Fruit fly (Drosophila melanogaster) whole organism, prepupa: Measurements from ENCODE around the gene CG1024.

Experiments used
- Blimp-1 ChIP-seq: fragments of 200-800 bp; sonication (Bioruptor generic); optimal IDR thresholded peaks from 3 replicates; lab custom pipeline; 2017; ENCODE audit warnings: missing biosample characterization, missing genetic modification characterization, mild to moderate bottlenecking, moderate library complexity, missing genetic modification reagents
- CG10631 ChIP-seq: fragments of 200-800 bp; sonication (Bioruptor generic); optimal IDR thresholded peaks from 2 replicates; lab custom pipeline; 2016; ENCODE audit warnings: missing biosample characterization, missing genetic modification characterization
- CG10669 ChIP-seq: fragments of 200-800 bp; sonication (Bioruptor generic); optimal IDR thresholded peaks from 3 replicates; lab custom pipeline; 2018; ENCODE audit warnings: missing biosample characterization, mild to moderate bottlenecking, missing genetic modification characterization, moderate library complexity
- CG11762 ChIP-seq: fragments of 200-800 bp; sonication (Bioruptor generic); optimal IDR thresholded peaks from 3 replicates; lab custom pipeline; 2016; ENCODE audit warnings: missing biosample characterization, missing genetic modification characterization; ENCODE audit not compliant: insufficient read depth
- CG11902 ChIP-seq: fragments of 200-800 bp; sonication (Bioruptor generic); optimal IDR thresholded peaks from 3 replicates; lab custom pipeline; 2016; ENCODE audit warnings: missing biosample characterization, missing genetic modification characterization
- CG16779 ChIP-seq: fragments of 200-800 bp; sonication (Bioruptor generic); optimal IDR thresholded peaks from 3 replicates; lab custom pipeline; 2017; ENCODE audit warnings: missing biosample characterization, mild to moderate bottlenecking, missing genetic modification characterization
- CG3032 ChIP-seq: fragments of 200-800 bp; optimal IDR thresholded peaks from 2 replicates; lab custom pipeline; 2019; ENCODE audit warnings: missing biosample characterization, mild to moderate bottlenecking, missing genetic modification characterization, moderate library complexity
- CG32006 ChIP-seq: fragments of 200-800 bp; sonication (Bioruptor generic); optimal IDR thresholded peaks from 3 replicates; lab custom pipeline; 2017; ENCODE audit warnings: missing biosample characterization, mild to moderate bottlenecking, missing genetic modification characterization
- CG3919 ChIP-seq: fragments of 200-800 bp; sonication (Bioruptor generic); optimal IDR thresholded peaks from 3 replicates; lab custom pipeline; 2016; ENCODE audit warnings: missing biosample characterization, missing genetic modification characterization
- CG4318 ChIP-seq: fragments of 200-800 bp; sonication (Bioruptor generic); optimal IDR thresholded peaks from 3 replicates; lab custom pipeline; 2017; ENCODE audit warnings: missing biosample characterization, mild to moderate bottlenecking, missing genetic modification characterization
- CG6163 ChIP-seq: fragments of 200-800 bp; sonication (Bioruptor generic); IDR thresholded peaks from 3 replicates; pipeline ENCODE4 v1.3.6; 2022; ENCODE audit warnings: missing biosample characterization, missing genetic modification characterization
- CG6276 ChIP-seq: fragments of 200-800 bp; sonication (Bioruptor generic); optimal IDR thresholded peaks from 2 replicates; lab custom pipeline; 2017; ENCODE audit warnings: missing biosample characterization, mild to moderate bottlenecking, missing genetic modification characterization
- CG6808 ChIP-seq: fragments of 200-800 bp; sonication (Bioruptor generic); optimal IDR thresholded peaks from 3 replicates; lab custom pipeline; 2017; ENCODE audit warnings: missing biosample characterization, missing genetic modification characterization, mild to moderate bottlenecking, moderate library complexity, missing genetic modification reagents
- CG6854 ChIP-seq: fragments of 200-800 bp; sonication (Bioruptor generic); optimal IDR thresholded peaks from 2 replicates; lab custom pipeline; 2017; ENCODE audit warnings: missing biosample characterization, mild to moderate bottlenecking, missing genetic modification characterization
- CG7368 ChIP-seq: fragments of 200-800 bp; sonication (Bioruptor generic); optimal IDR thresholded peaks from 3 replicates; lab custom pipeline; 2016; ENCODE audit warnings: missing biosample characterization, missing genetic modification characterization
- CG8119 ChIP-seq: fragments of 200-800 bp; sonication (Bioruptor generic); IDR thresholded peaks from 3 replicates; pipeline ENCODE4 v1.3.6; 2022; ENCODE audit warnings: missing biosample characterization, missing genetic modification characterization
- CG8319 ChIP-seq: fragments of 200-800 bp; sonication (Bioruptor generic); optimal IDR thresholded peaks from 3 replicates; lab custom pipeline; 2016; ENCODE audit warnings: missing biosample characterization, missing genetic modification characterization
- CG8632 ChIP-seq: fragments of 200-800 bp; sonication (Bioruptor generic); optimal IDR thresholded peaks from 3 replicates; lab custom pipeline; 2016; ENCODE audit warnings: missing biosample characterization, missing genetic modification characterization
- CG9139 ChIP-seq: fragments of 200-800 bp; sonication (Bioruptor generic); optimal IDR thresholded peaks from 3 replicates; lab custom pipeline; 2017; ENCODE audit warnings: missing biosample characterization, mild to moderate bottlenecking, missing genetic modification characterization
- Eip75B ChIP-seq: fragments of 200-800 bp; sonication (Bioruptor generic); optimal IDR thresholded peaks from 3 replicates; lab custom pipeline; 2016; ENCODE audit warnings: missing biosample characterization, missing genetic modification characterization
- Eip78C ChIP-seq: fragments of 200-800 bp; sonication (Bioruptor generic); peaks from one replicate; lab custom pipeline; 2016; ENCODE audit warnings: missing biosample characterization, missing genetic modification characterization
- Ets21C ChIP-seq: fragments of 200-800 bp; sonication (Bioruptor generic); optimal IDR thresholded peaks from 3 replicates; lab custom pipeline; 2016; ENCODE audit warnings: missing biosample characterization, missing genetic modification characterization
- Ets96B ChIP-seq: fragments of 200-800 bp; optimal IDR thresholded peaks from 2 replicates; lab custom pipeline; 2019; ENCODE audit warnings: missing biosample characterization, mild to moderate bottlenecking, missing genetic modification characterization, moderate library complexity
- Gug ChIP-seq: fragments of 200-800 bp; sonication (Bioruptor generic); IDR thresholded peaks from 2 replicates; pipeline ENCODE4 v1.3.6; 2022; ENCODE audit warnings: missing biosample characterization, missing genetic modification characterization
- Hr38 ChIP-seq: sonication (Bioruptor generic); optimal IDR thresholded peaks from 2 replicates; lab custom pipeline; 2016; ENCODE audit warnings: missing biosample characterization, missing genetic modification characterization
- Hr39 ChIP-seq: fragments of 200-800 bp; sonication (Bioruptor generic); optimal IDR thresholded peaks from 2 replicates; lab custom pipeline; 2016; ENCODE audit warnings: missing biosample characterization, missing genetic modification characterization
- Met ChIP-seq: fragments of 200-800 bp; sonication (Bioruptor generic); optimal IDR thresholded peaks from 3 replicates; lab custom pipeline; 2016; ENCODE audit warnings: missing biosample characterization, missing genetic modification characterization
- OdsH ChIP-seq: fragments of 200-800 bp; sonication (Bioruptor generic); optimal IDR thresholded peaks from 3 replicates; lab custom pipeline; 2016; ENCODE audit warnings: missing biosample characterization, missing genetic modification characterization
- Sox102F ChIP-seq: fragments of 200-800 bp; sonication (Bioruptor generic); optimal IDR thresholded peaks from 2 replicates; lab custom pipeline; 2016; ENCODE audit warnings: missing biosample characterization, mild to moderate bottlenecking, missing genetic modification characterization
- achi ChIP-seq: fragments of 200-800 bp; sonication (Bioruptor generic); optimal IDR thresholded peaks from 3 replicates; lab custom pipeline; 2016; ENCODE audit warnings: missing biosample characterization, missing genetic modification characterization
- acj6 ChIP-seq: fragments of 200-800 bp; sonication (Bioruptor generic); optimal IDR thresholded peaks from 3 replicates; lab custom pipeline; 2016; ENCODE audit warnings: missing biosample characterization, missing genetic modification characterization
- cyc ChIP-seq: fragments of 200-800 bp; sonication (Bioruptor generic); optimal IDR thresholded peaks from 3 replicates; lab custom pipeline; 2016; ENCODE audit warnings: missing biosample characterization, missing genetic modification characterization
- dac ChIP-seq: fragments of 200-800 bp; sonication (Bioruptor generic); optimal IDR thresholded peaks from 2 replicates; lab custom pipeline; 2017; ENCODE audit warnings: missing biosample characterization, mild to moderate bottlenecking, missing genetic modification characterization
- dsx ChIP-seq: fragments of 200-800 bp; optimal IDR thresholded peaks from 3 replicates; lab custom pipeline; 2019; ENCODE audit warnings: missing biosample characterization, mild to moderate bottlenecking, missing genetic modification characterization, moderate library complexity; ENCODE audit not compliant: poor library complexity, severe bottlenecking
- eg ChIP-seq: fragments of 200-800 bp; sonication (Bioruptor generic); IDR thresholded peaks from 3 replicates; pipeline ENCODE4 v1.3.6; 2022; ENCODE audit warnings: missing biosample characterization, missing genetic modification characterization
- fd59A ChIP-seq: fragments of 200-800 bp; sonication (Bioruptor generic); optimal IDR thresholded peaks from 2 replicates; lab custom pipeline; 2017; ENCODE audit warnings: missing biosample characterization, mild to moderate bottlenecking, missing genetic modification characterization, missing genetic modification reagents
- fd85E ChIP-seq: fragments of 200-800 bp; sonication (Bioruptor generic); optimal IDR thresholded peaks from 3 replicates; lab custom pipeline; 2016; ENCODE audit warnings: missing biosample characterization, missing genetic modification characterization
- lz ChIP-seq: fragments of 200-800 bp; sonication (Bioruptor generic); optimal IDR thresholded peaks from 3 replicates; lab custom pipeline; 2016; ENCODE audit warnings: missing biosample characterization, missing genetic modification characterization
- net ChIP-seq: fragments of 200-800 bp; sonication (Bioruptor generic); optimal IDR thresholded peaks from 3 replicates; lab custom pipeline; 2016; ENCODE audit warnings: missing biosample characterization, missing genetic modification characterization
- salr ChIP-seq, 2 experiments: fragments of 200-800 bp; sonication (Bioruptor generic); optimal IDR thresholded peaks; 3 replicates each; lab custom pipeline; 2016 to 2018; ENCODE audit warnings: missing biosample characterization in 2 of 2, missing genetic modification characterization in 2 of 2, mild to moderate bottlenecking in 1 of 2
- spab ChIP-seq: fragments of 200-800 bp; sonication (Bioruptor generic); optimal IDR thresholded peaks from 2 replicates; lab custom pipeline; 2017; ENCODE audit warnings: missing biosample characterization, mild to moderate bottlenecking, missing genetic modification characterization, missing genetic modification reagents
- ss ChIP-seq, 2 experiments: fragments of 200-800 bp; sonication (Bioruptor generic); optimal IDR thresholded peaks; 2 replicates in 1 of 2; 3 replicates in 1 of 2; lab custom pipeline; 2017 to 2018; ENCODE audit warnings: mild to moderate bottlenecking in 2 of 2, missing biosample characterization in 2 of 2, missing genetic modification characterization in 2 of 2, moderate library complexity in 1 of 2
- svp ChIP-seq: fragments of 200-800 bp; sonication (Bioruptor generic); peaks from one replicate; lab custom pipeline; 2016; ENCODE audit warnings: missing biosample characterization, missing genetic modification characterization
- topi ChIP-seq: fragments of 200-800 bp; sonication (Bioruptor generic); optimal IDR thresholded peaks from 3 replicates; lab custom pipeline; 2016; ENCODE audit warnings: missing biosample characterization, missing genetic modification characterization
- vri ChIP-seq: fragments of 200-800 bp; sonication (Bioruptor generic); optimal IDR thresholded peaks from 3 replicates; lab custom pipeline; 2016; ENCODE audit warnings: missing biosample characterization, mild to moderate bottlenecking, missing genetic modification characterization

The CG1024 gene

DNA sequence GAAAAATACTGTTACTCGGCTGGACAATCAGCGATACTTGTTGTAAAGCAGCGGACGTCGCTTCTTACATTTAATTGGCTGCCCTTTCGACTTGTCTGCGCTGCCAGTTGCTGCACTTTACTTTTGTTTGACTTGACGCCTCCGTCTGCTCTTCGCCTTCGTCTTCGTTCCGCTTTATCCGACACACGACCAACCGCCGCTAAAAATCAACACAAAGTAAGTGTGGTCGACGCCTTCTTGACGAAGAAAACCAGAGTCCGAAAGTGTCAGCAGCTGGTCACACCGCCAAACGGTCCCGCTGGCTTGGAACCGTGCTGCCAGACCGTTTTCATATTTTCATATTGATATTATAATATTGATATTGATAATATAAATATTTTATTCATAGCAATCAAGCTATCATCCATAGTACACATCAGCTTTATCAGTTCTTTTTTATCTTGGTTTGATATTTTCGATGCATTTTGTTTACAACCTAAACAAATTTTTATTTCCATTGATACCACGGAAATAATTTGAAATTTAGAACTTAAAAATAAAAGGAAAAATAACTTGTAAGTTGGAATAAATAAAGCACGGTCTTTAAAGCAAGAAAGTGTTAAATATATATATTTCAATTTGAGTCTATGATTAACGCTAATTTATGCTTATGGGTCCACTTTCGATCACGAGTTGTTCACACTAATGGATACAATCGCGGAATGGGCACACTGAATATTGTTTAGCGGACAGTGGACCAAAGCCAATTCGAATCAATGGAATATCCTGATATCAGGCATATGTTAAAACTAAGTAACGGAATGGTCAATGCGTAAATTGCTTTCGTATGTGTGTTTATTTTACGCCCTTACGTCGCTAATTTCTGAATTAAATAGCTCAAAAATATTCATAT is 25.8 kb upstream of the CG1024 start, which contains the start of gene Dmtn (continued):
- TF ChIP-seq fd85E (GFP tag; lab: Kevin White, UChicago) (no peak), Met (GFP tag; lab: Kevin White, UChicago) (no peak), CG11902 (no peak), dsx (GFP tag; lab: Kevin White, UChicago) (peak; percentile 63), lz (GFP tag; lab: Kevin White, UChicago) (no peak), CG4318 (GFP tag; lab: Kevin White, UChicago) (no peak), CG16779 (peak; percentile 37), CG3032 (tag; lab: Kevin White, UChicago) (peak; percentile 10), CG10669 (GFP tag; lab: Kevin White, UChicago) (no peak), Gug (no peak), salr (GFP tag; optimal IDR thresholded peaks at IDR 0.05; lab: Kevin White, UChicago) (peak in 1 of 2 experiments; percentile 27), CG3919 (GFP tag; lab: Kevin White, UChicago) (peak; percentile 59), Hr39 (no peak), cyc (GFP tag; lab: Kevin White, UChicago) (no peak), spab (GFP tag; lab: Kevin White, UChicago) (no peak), CG11762 (GFP tag; lab: Kevin White, UChicago) (no peak), acj6 (GFP tag; lab: Kevin White, UChicago) (no peak), Blimp-1 (no peak), topi (no peak), Hr38 (GFP tag; lab: Kevin White, UChicago) (no peak), CG6163 (no peak), Eip75B (GFP tag; lab: Kevin White, UChicago) (no peak), CG6808 (GFP tag; lab: Kevin White, UChicago) (no peak), CG8119 (GFP tag; lab: Robert Waterston, UW) (no peak), Eip78C (peak; percentile 55), CG8319 (GFP tag; lab: Kevin White, UChicago) (no peak), CG10631 (GFP tag; lab: Kevin White, UChicago) (peak; percentile 0)

dm6 chr3R:6405239-6405638 is 25.1 kb upstream of the CG1024 start:
- TF ChIP-seq achi (no peak), OdsH (GFP tag; lab: Kevin White, UChicago) (no peak), Ets21C (GFP tag; lab: Kevin White, UChicago) (no peak), CG7368 (no peak), cyc (GFP tag; lab: Kevin White, UChicago) (no peak), topi (no peak), Eip78C (peak; percentile 62), net (GFP tag; lab: Kevin White, UChicago) (no peak), CG6276 (no peak), fd59A (GFP tag; lab: Kevin White, UChicago) (no peak), fd85E (GFP tag; lab: Kevin White, UChicago) (peak; percentile 35), Ets96B (tag; lab: Kevin White, UChicago) (no peak), salr (GFP tag; optimal IDR thresholded peaks at IDR 0.05; lab: Kevin White, UChicago) (no peak), acj6 (GFP tag; lab: Kevin White, UChicago) (no peak), CG10669 (GFP tag; lab: Kevin White, UChicago) (no peak), svp (GFP tag; lab: Kevin White, UChicago) (peak; percentile 50)

- TF ChIP-seq lz (GFP tag; lab: Kevin White, UChicago) (peak; percentile 68), Hr39 (peak; percentile 71), net (GFP tag; lab: Kevin White, UChicago) (peak; percentile 69), salr (GFP tag; optimal IDR thresholded peaks at IDR 0.05; lab: Kevin White, UChicago) (peak; percentile 16 to 77), CG11762 (GFP tag; lab: Kevin White, UChicago) (peak; percentile 67), CG11902 (peak; percentile 46), CG7368 (peak; percentile 52), CG9139 (no peak), CG32006 (GFP tag; lab: Kevin White, UChicago) (peak; percentile 82), CG8319 (GFP tag; lab: Kevin White, UChicago) (peak; percentile 55), dac (GFP tag; lab: Kevin White, UChicago) (peak; percentile 53), CG6854 (GFP tag; lab: Kevin White, UChicago) (no peak), Ets96B (tag; lab: Kevin White, UChicago) (peak; percentile 67), eg (peak; percentile 93), CG8632 (GFP tag; lab: Kevin White, UChicago) (peak; percentile 73), Blimp-1 (no peak), Eip75B (GFP tag; lab: Kevin White, UChicago) (peak; percentile 78), vri (no peak), Sox102F (GFP tag; lab: Kevin White, UChicago) (peak; percentile 38), ss (GFP tag; optimal IDR thresholded peaks at IDR 0.05; lab: Kevin White, UChicago) (peak; percentile 15)
These were observed 24.0 kb upstream of the CG1024 start for dm6 chr3R:6404174-6404573.
